Fruit fly (Drosophila melanogaster) whole organism, embryonic: ENCODE data around the gene CCT7.

Experiments
- BEAF-32 ChIP-seq: fragments of 200-800 bp; sonication (Bioruptor generic); optimal IDR thresholded peaks from 3 replicates; lab custom pipeline; 2017; ENCODE audit warnings: missing biosample characterization, missing genetic modification characterization, mild to moderate bottlenecking, moderate library complexity, missing genetic modification reagents
- CG10209 ChIP-seq: fragments of 200-800 bp; sonication (Bioruptor generic); optimal IDR thresholded peaks from 3 replicates; lab custom pipeline; 2017; ENCODE audit warnings: missing biosample characterization, mild to moderate bottlenecking, missing genetic modification characterization, missing genetic modification reagents
- CG10366 ChIP-seq: fragments of 200-800 bp; sonication (Bioruptor generic); IDR thresholded peaks from 2 replicates; pipeline ENCODE4 v1.3.6; 2022; ENCODE audit warnings: missing biosample characterization, missing genetic modification characterization
- CG10979 ChIP-seq: fragments of 200-800 bp; sonication (Bioruptor generic); optimal IDR thresholded peaks from 2 replicates; lab custom pipeline; 2018; ENCODE audit warnings: missing biosample characterization, mild to moderate bottlenecking, missing genetic modification characterization, moderate library complexity
- CG12744 ChIP-seq: fragments of 200-800 bp; sonication (Bioruptor generic); optimal IDR thresholded peaks from 2 replicates; lab custom pipeline; 2016; ENCODE audit warnings: missing biosample characterization, missing genetic modification characterization
- CG14860 ChIP-seq: fragments of 200-800 bp; sonication (Bioruptor generic); IDR thresholded peaks from 3 replicates; pipeline ENCODE4 v1.3.6; 2022; ENCODE audit warnings: missing biosample characterization, missing genetic modification characterization; ENCODE audit not compliant: partially characterized antibody
- CG1602 ChIP-seq: fragments of 200-800 bp; sonication (Bioruptor generic); optimal IDR thresholded peaks from 3 replicates; lab custom pipeline; 2016; ENCODE audit warnings: missing biosample characterization, missing genetic modification characterization
- CG17359 ChIP-seq: fragments of 200-800 bp; sonication (Bioruptor generic); optimal IDR thresholded peaks from 3 replicates; lab custom pipeline; 2018; ENCODE audit warnings: missing biosample characterization, mild to moderate bottlenecking, missing genetic modification characterization, moderate library complexity
- CG30403 ChIP-seq: fragments of 200-800 bp; sonication (Bioruptor generic); optimal IDR thresholded peaks from 3 replicates; lab custom pipeline; 2016; ENCODE audit warnings: missing biosample characterization, missing genetic modification characterization
- CG33213 ChIP-seq: fragments of 200-800 bp; sonication (Bioruptor generic); optimal IDR thresholded peaks from 3 replicates; lab custom pipeline; 2016; ENCODE audit warnings: missing biosample characterization, missing genetic modification characterization
- CG33557 ChIP-seq: fragments of 200-800 bp; sonication (Bioruptor generic); optimal IDR thresholded peaks from 2 replicates; lab custom pipeline; 2019; ENCODE audit warnings: missing biosample characterization, mild to moderate bottlenecking, missing genetic modification characterization, moderate library complexity
- CG5953 ChIP-seq: fragments of 200-800 bp; sonication (Bioruptor generic); IDR thresholded peaks from 2 replicates; pipeline ENCODE4 v1.3.6; 2022; ENCODE audit warnings: missing biosample characterization, missing genetic modification characterization
- CG7745 ChIP-seq: fragments of 200-800 bp; sonication (Bioruptor generic); optimal IDR thresholded peaks from 2 replicates; lab custom pipeline; 2018; ENCODE audit warnings: missing biosample characterization, mild to moderate bottlenecking, missing genetic modification characterization, moderate library complexity
- CG8388 ChIP-seq: fragments of 200-800 bp; sonication (Bioruptor generic); optimal IDR thresholded peaks from 2 replicates; lab custom pipeline; 2019; ENCODE audit warnings: missing biosample characterization, mild to moderate bottlenecking, missing genetic modification characterization, moderate library complexity
- CG8924 ChIP-seq: fragments of 200-800 bp; optimal IDR thresholded peaks from 3 replicates; lab custom pipeline; 2019; ENCODE audit warnings: missing biosample characterization, mild to moderate bottlenecking, missing genetic modification characterization, moderate library complexity
- Chrac-16 ChIP-seq: fragments of 200-800 bp; sonication (Bioruptor generic); optimal IDR thresholded peaks from 3 replicates; lab custom pipeline; 2016; ENCODE audit warnings: missing biosample characterization, missing genetic modification characterization
- Dll ChIP-seq: fragments of 200-800 bp; sonication (Bioruptor generic); IDR thresholded peaks from 4 replicates; pipeline ENCODE4 v1.3.6; 2022; ENCODE audit warnings: missing biosample characterization, missing genetic modification characterization; ENCODE audit not compliant: partially characterized antibody
- Drgx ChIP-seq: fragments of 200-800 bp; sonication (Bioruptor generic); IDR thresholded peaks from 2 replicates; pipeline ENCODE4 v1.3.6; 2022; ENCODE audit warnings: missing biosample characterization, missing genetic modification characterization
- Eip74EF ChIP-seq, 2 experiments: fragments of 200-800 bp in 1 of 2; fragments of >200 bp in 1 of 2; sonication (Bioruptor generic) in 1 of 2; optimal IDR thresholded peaks; 2 replicates each; lab custom pipeline; 2017 to 2019; ENCODE audit warnings: missing biosample characterization in 2 of 2, missing genetic modification characterization in 2 of 2, mild to moderate bottlenecking in 1 of 2, moderate library complexity in 1 of 2
- Elba2 ChIP-seq: fragments of 200-800 bp; sonication (Bioruptor generic); optimal IDR thresholded peaks from 3 replicates; lab custom pipeline; 2016; ENCODE audit warnings: missing biosample characterization, missing genetic modification characterization
- Gug ChIP-seq: fragments of 200-800 bp; sonication (Bioruptor generic); IDR thresholded peaks from 4 replicates; pipeline ENCODE4 v1.3.6; 2022; ENCODE audit warnings: missing biosample characterization, missing genetic modification characterization
- Hand ChIP-seq: fragments of 200-800 bp; sonication (Bioruptor generic); optimal IDR thresholded peaks from 2 replicates; lab custom pipeline; 2017; ENCODE audit warnings: mild to moderate bottlenecking, missing biosample characterization, missing genetic modification reagents, missing genetic modification characterization
- Hr39 ChIP-seq: fragments of >200 bp; optimal IDR thresholded peaks from 2 replicates; lab custom pipeline; 2017
- Lim3 ChIP-seq: fragments of 200-800 bp; sonication (Bioruptor generic); IDR thresholded peaks from 2 replicates; pipeline ENCODE4 v1.3.6; 2022; ENCODE audit warnings: missing biosample characterization, missing genetic modification characterization
- Mes4 ChIP-seq: fragments of 200-800 bp; sonication (Bioruptor generic); optimal IDR thresholded peaks from 2 replicates; lab custom pipeline; 2016; ENCODE audit warnings: missing biosample characterization, missing genetic modification characterization
- Nf-YC ChIP-seq: fragments of 200-800 bp; optimal IDR thresholded peaks from 3 replicates; lab custom pipeline; 2019; ENCODE audit warnings: missing biosample characterization, mild to moderate bottlenecking, missing genetic modification characterization, moderate library complexity
- NfI ChIP-seq: fragments of 200-800 bp; sonication (Bioruptor generic); optimal IDR thresholded peaks from 3 replicates; lab custom pipeline; 2018; ENCODE audit warnings: missing biosample characterization, mild to moderate bottlenecking, missing genetic modification characterization, moderate library complexity
- Pdp1 ChIP-seq, 2 experiments: fragments of 200-800 bp; sonication (Bioruptor generic); optimal IDR thresholded peaks; 3 replicates each; lab custom pipeline; 2016; ENCODE audit warnings: missing biosample characterization in 2 of 2, missing genetic modification characterization in 2 of 2, mild to moderate bottlenecking in 1 of 2, moderate library complexity in 1 of 2
- Rx ChIP-seq: fragments of 200-800 bp; sonication (Bioruptor generic); IDR thresholded peaks from 2 replicates; pipeline ENCODE4 v1.3.6; 2022; ENCODE audit warnings: missing biosample characterization, missing genetic modification characterization
- Side ChIP-seq: fragments of 200-800 bp; sonication (Bioruptor generic); optimal IDR thresholded peaks from 2 replicates; lab custom pipeline; 2016; ENCODE audit warnings: missing biosample characterization, missing genetic modification characterization
- Spps ChIP-seq: fragments of 200-800 bp; sonication (Bioruptor generic); optimal IDR thresholded peaks from 2 replicates; lab custom pipeline; 2018; ENCODE audit warnings: missing biosample characterization, mild to moderate bottlenecking, missing genetic modification characterization
- Ssrp ChIP-seq: fragments of 200-800 bp; sonication (Bioruptor generic); optimal IDR thresholded peaks from 2 replicates; lab custom pipeline; 2018; ENCODE audit warnings: missing biosample characterization, mild to moderate bottlenecking, missing genetic modification characterization, moderate library complexity
- TFAM ChIP-seq: fragments of 200-800 bp; sonication (Bioruptor generic); optimal IDR thresholded peaks from 2 replicates; lab custom pipeline; 2017; ENCODE audit warnings: missing biosample characterization, missing genetic modification characterization, inconsistent platforms
- YL-1 ChIP-seq: fragments of 200-800 bp; sonication (Bioruptor generic); optimal IDR thresholded peaks from 3 replicates; lab custom pipeline; 2017; ENCODE audit warnings: missing biosample characterization, mild to moderate bottlenecking, missing genetic modification characterization
- bowl ChIP-seq: fragments of 200-800 bp; sonication (Bioruptor generic); IDR thresholded peaks from 2 replicates; pipeline ENCODE4 v1.3.6; 2022; ENCODE audit warnings: missing biosample characterization, missing genetic modification characterization
- cas ChIP-seq: fragments of 200-800 bp; sonication (Bioruptor generic); IDR thresholded peaks from 2 replicates; pipeline ENCODE4 v1.3.6; 2022; ENCODE audit warnings: missing biosample characterization, missing genetic modification characterization
- cato ChIP-seq: fragments of 200-800 bp; sonication (Bioruptor generic); optimal IDR thresholded peaks from 2 replicates; lab custom pipeline; 2016; ENCODE audit warnings: missing biosample characterization, missing genetic modification characterization, borderline replicate concordance
- corto ChIP-seq: fragments of 200-800 bp; sonication (Bioruptor generic); optimal IDR thresholded peaks from 2 replicates; lab custom pipeline; 2016; ENCODE audit warnings: missing biosample characterization, mild to moderate bottlenecking, missing genetic modification characterization, moderate library complexity
- ind ChIP-seq: fragments of 200-800 bp; sonication (Bioruptor generic); optimal IDR thresholded peaks from 3 replicates; lab custom pipeline; 2016; ENCODE audit warnings: missing biosample characterization, missing genetic modification characterization
- insv ChIP-seq, 2 experiments: fragments of 200-800 bp; sonication (Bioruptor generic); optimal IDR thresholded peaks; 3 replicates each; lab custom pipeline; 2016 to 2018; ENCODE audit warnings: missing biosample characterization in 2 of 2, missing genetic modification characterization in 2 of 2
- nerfin-1 ChIP-seq: fragments of 200-800 bp; sonication (Bioruptor generic); optimal IDR thresholded peaks from 3 replicates; lab custom pipeline; 2019; ENCODE audit warnings: missing biosample characterization, mild to moderate bottlenecking, missing genetic modification characterization, moderate library complexity
- pita ChIP-seq: fragments of 200-800 bp; sonication (Bioruptor generic); optimal IDR thresholded peaks from 2 replicates; lab custom pipeline; 2017; ENCODE audit warnings: missing biosample characterization, mild to moderate bottlenecking, missing genetic modification characterization
- ranshi ChIP-seq: fragments of 200-800 bp; sonication (Bioruptor generic); IDR thresholded peaks from 2 replicates; pipeline ENCODE4 v1.3.6; 2022; ENCODE audit warnings: missing biosample characterization, missing genetic modification characterization
- sd ChIP-seq: fragments of 200-800 bp; sonication (Bioruptor generic); optimal IDR thresholded peaks from 3 replicates; lab custom pipeline; 2018; ENCODE audit warnings: missing biosample characterization, mild to moderate bottlenecking, missing genetic modification characterization, moderate library complexity
- slou ChIP-seq: fragments of 200-800 bp; sonication (Bioruptor generic); optimal IDR thresholded peaks from 3 replicates; lab custom pipeline; 2016; ENCODE audit warnings: missing biosample characterization, missing genetic modification characterization
- slp2 ChIP-seq: fragments of 200-800 bp; sonication (Bioruptor generic); optimal IDR thresholded peaks from 2 replicates; lab custom pipeline; 2016; ENCODE audit warnings: missing biosample characterization, missing genetic modification characterization
- sob ChIP-seq: fragments of 200-800 bp; sonication (Bioruptor generic); IDR thresholded peaks from 2 replicates; pipeline ENCODE4 v1.3.6; 2022; ENCODE audit warnings: missing biosample characterization, missing genetic modification characterization
- trem ChIP-seq: fragments of 200-800 bp; optimal IDR thresholded peaks from 3 replicates; lab custom pipeline; 2019; ENCODE audit warnings: missing biosample characterization, mild to moderate bottlenecking, missing genetic modification characterization, moderate library complexity
- tx ChIP-seq: fragments of 200-800 bp; sonication (Bioruptor generic); optimal IDR thresholded peaks from 2 replicates; lab custom pipeline; 2016; ENCODE audit warnings: missing biosample characterization, missing genetic modification characterization

Gene CCT7

dm6 chr3R:8811323-8811936, 10.1 kb downstream of the CCT7 start (continued):
- TF ChIP-seq NfI (GFP tag; lab: Kevin White, UChicago) (peak; percentile 99), cas (GFP tag; lab: Robert Waterston, UW) (peak; percentile 97), sd (tag; lab: Kevin White, UChicago) (peak; percentile 96), insv (GFP tag; optimal IDR thresholded peaks at IDR 0.05; lab: Kevin White, UChicago) (peak; percentile 69 to 77), Rx (peak; percentile 98), ranshi (peak; percentile 99), slp2 (GFP tag; lab: Kevin White, UChicago) (peak; percentile 96), CG10209 (peak; percentile 99), TFAM (GFP tag; lab: Kevin White, UChicago) (peak; percentile 93), CG8924 (tag; lab: Kevin White, UChicago) (peak; percentile 99), CG5953 (GFP tag; lab: Robert Waterston, UW) (peak; percentile 98), Mes4 (GFP tag; lab: Kevin White, UChicago) (peak; percentile 98), Nf-YC (tag; lab: Kevin White, UChicago) (peak; percentile 88), CG8388 (peak; percentile 97), CG14860 (GFP tag; lab: Robert Waterston, UW) (no peak), CG10366 (GFP tag; lab: Robert Waterston, UW) (peak; percentile 99), CG30403 (GFP tag; lab: Kevin White, UChicago) (peak; percentile 99), Lim3 (GFP tag; lab: Robert Waterston, UW) (peak; percentile 97), CG33213 (GFP tag; lab: Kevin White, UChicago) (peak; percentile 99), Ssrp (tag; lab: Kevin White, UChicago) (peak; percentile 99), CG17359 (tag; lab: Kevin White, UChicago) (peak; percentile 99), slou (peak; percentile 92), bowl (GFP tag; lab: Robert Waterston, UW) (peak; percentile 97), ind (GFP tag; lab: Kevin White, UChicago) (peak; percentile 99), CG10979 (tag; lab: Kevin White, UChicago) (peak; percentile 98), YL-1 (peak; percentile 95), Chrac-16 (peak; percentile 99), corto (GFP tag; lab: Kevin White, UChicago) (peak; percentile 97), CG12744 (GFP tag; lab: Kevin White, UChicago) (peak; percentile 99), nerfin-1 (tag; lab: Kevin White, UChicago) (peak; percentile 96), cato (GFP tag; lab: Kevin White, UChicago) (peak; percentile 98), CG33557 (peak; percentile 92), CG7745 (tag; lab: Kevin White, UChicago) (peak; percentile 89), Eip74EF (GFP tag; optimal IDR thresholded peaks at IDR 0.05; lab: Kevin White, UChicago) (peak in 1 of 2 experiments; percentile 97), trem (tag; lab: Kevin White, UChicago) (peak; percentile 94), CG1602 (GFP tag; lab: Kevin White, UChicago) (peak; percentile 98), Elba2 (GFP tag; lab: Kevin White, UChicago) (peak; percentile 81), sob (peak; percentile 99), Drgx (GFP tag; lab: Robert Waterston, UW) (peak; percentile 99), Gug (GFP tag; lab: Robert Waterston, UW) (peak; percentile 98), Hand (GFP tag; lab: Kevin White, UChicago) (peak; percentile 98), Dll (GFP tag; lab: Robert Waterston, UW) (no peak), tx (GFP tag; lab: Kevin White, UChicago) (peak; percentile 98), Spps (peak; percentile 93), Hr39 (lab: Kevin White, UChicago) (no peak), Side (GFP tag; lab: Kevin White, UChicago) (peak; percentile 99), pita (GFP tag; lab: Kevin White, UChicago) (no peak), Pdp1 (GFP tag; optimal IDR thresholded peaks at IDR 0.05; lab: Kevin White, UChicago) (peak; percentile 98 to 99), BEAF-32 (GFP tag; lab: Kevin White, UChicago) (peak; percentile 32)
